Worm (Caenorhabditis elegans) whole organism, young adult: ENCODE data around the gene F56C3.9.

Experiments
- B0261.1 ChIP-seq: sonication (generic microtip); optimal IDR thresholded peaks from 2 replicates; lab custom pipeline; 2016; ENCODE audit warnings: mild to moderate bottlenecking, missing genetic modification characterization, moderate library complexity, missing compliant biosample characterization
- B0336.3 ChIP-seq: fragments of 200-800 bp; sonication (Bioruptor generic); IDR thresholded peaks from 2 replicates; pipeline ENCODE4 v1.3.6; 2022; ENCODE audit warnings: missing genetic modification characterization, missing compliant biosample characterization
- C06A6.2 ChIP-seq: fragments of 200-800 bp; sonication (Bioruptor generic); conservative IDR thresholded peaks from 2 replicates; pipeline ENCODE4 v1.3.6; 2022; ENCODE audit warnings: missing genetic modification characterization, missing compliant biosample characterization
- C17E4.6 ChIP-seq: fragments of 200-800 bp; sonication (Bioruptor generic); IDR thresholded peaks from 2 replicates; pipeline ENCODE4 v1.3.6; 2022; ENCODE audit warnings: missing genetic modification reagents, missing genetic modification characterization, missing compliant biosample characterization
- F10E7.11 ChIP-seq: sonication (generic microtip); optimal IDR thresholded peaks from 2 replicates; lab custom pipeline; 2017; ENCODE audit warnings: mild to moderate bottlenecking, missing genetic modification characterization, moderate library complexity, missing compliant biosample characterization
- F49E8.2 ChIP-seq: sonication (generic microtip); optimal IDR thresholded peaks from 3 replicates; lab custom pipeline; 2017; ENCODE audit warnings: missing genetic modification characterization, mild to moderate bottlenecking, missing compliant biosample characterization, antibody characterized with exemption, moderate library complexity; ENCODE audit not compliant: insufficient read depth
- F55B11.4 ChIP-seq: sonication (generic microtip); optimal IDR thresholded peaks from 2 replicates; lab custom pipeline; 2016; ENCODE audit warnings: missing compliant biosample characterization, missing genetic modification characterization, borderline replicate concordance; ENCODE audit not compliant: insufficient read depth
- F57A8.1 ChIP-seq: fragments of 200-800 bp; sonication (Bioruptor generic); optimal IDR thresholded peaks from 2 replicates; lab custom pipeline; 2018; ENCODE audit warnings: mild to moderate bottlenecking, missing genetic modification characterization, moderate library complexity, missing compliant biosample characterization
- K11D2.4 ChIP-seq: fragments of 200-800 bp; sonication (Bioruptor generic); IDR thresholded peaks from 2 replicates; pipeline ENCODE4 v1.3.6; 2022; ENCODE audit warnings: missing genetic modification reagents, missing genetic modification characterization, missing compliant biosample characterization
- T07F8.4 ChIP-seq: sonication (generic microtip); optimal IDR thresholded peaks from 2 replicates; lab custom pipeline; 2016; ENCODE audit warnings: mild to moderate bottlenecking, missing genetic modification characterization, moderate library complexity, missing compliant biosample characterization
- Y53G8AR.9 ChIP-seq: fragments of 200-800 bp; sonication (Bioruptor generic); conservative IDR thresholded peaks from 2 replicates; pipeline ENCODE4 v1.3.6; 2022; ENCODE audit warnings: missing genetic modification reagents, missing genetic modification characterization, missing compliant biosample characterization
- Y79H2A.3 ChIP-seq: fragments of 200-800 bp; sonication (Bioruptor generic); conservative IDR thresholded peaks from 2 replicates; pipeline ENCODE4 v1.3.6; 2022; ENCODE audit warnings: missing genetic modification reagents, missing genetic modification characterization, missing compliant biosample characterization
- akir-1 ChIP-seq: fragments of 200-800 bp; sonication (Bioruptor generic); optimal IDR thresholded peaks from 2 replicates; lab custom pipeline; 2018; ENCODE audit warnings: mild to moderate bottlenecking, missing genetic modification characterization, moderate library complexity, missing compliant biosample characterization
- atf-7 ChIP-seq: sonication (generic microtip); optimal IDR thresholded peaks from 2 replicates; lab custom pipeline; 2017; ENCODE audit warnings: mild to moderate bottlenecking, missing genetic modification characterization, missing compliant biosample characterization
- attf-5 ChIP-seq: fragments of 200-800 bp; sonication (Bioruptor generic); optimal IDR thresholded peaks from 2 replicates; lab custom pipeline; 2018; ENCODE audit warnings: mild to moderate bottlenecking, missing genetic modification characterization, missing compliant biosample characterization
- bed-1 ChIP-seq: fragments of 200-800 bp; sonication (Bioruptor generic); IDR thresholded peaks from 2 replicates; pipeline ENCODE4 v1.3.6; 2022; ENCODE audit warnings: missing genetic modification reagents, missing genetic modification characterization, missing compliant biosample characterization
- bed-2 ChIP-seq: fragments of 200-800 bp; sonication (Bioruptor generic); IDR thresholded peaks from 2 replicates; pipeline ENCODE4 v1.3.6; 2022; ENCODE audit warnings: missing genetic modification reagents, missing genetic modification characterization, missing compliant biosample characterization
- ccch-3 ChIP-seq: fragments of 200-800 bp; sonication (Bioruptor generic); optimal IDR thresholded peaks from 2 replicates; lab custom pipeline; 2018; ENCODE audit warnings: mild to moderate bottlenecking, missing genetic modification characterization, missing compliant biosample characterization
- cebp-1 ChIP-seq, 2 experiments: fragments of 200-800 bp in 1 of 2; sonication (Bioruptor generic) in 1 of 2; sonication (generic microtip) in 1 of 2; IDR thresholded peaks in 1 of 2; optimal IDR thresholded peaks in 1 of 2; 2 replicates each; pipeline versions ENCODE4 v1.3.6 to Lab custom; 2017 to 2022; ENCODE audit warnings: missing compliant biosample characterization in 2 of 2, missing genetic modification characterization in 2 of 2, mild to moderate bottlenecking in 1 of 2, missing genetic modification reagents in 1 of 2, moderate library complexity in 1 of 2
- ceh-27 ChIP-seq: fragments of 200-800 bp; sonication (Bioruptor generic); optimal IDR thresholded peaks from 2 replicates; lab custom pipeline; 2018; ENCODE audit warnings: mild to moderate bottlenecking, missing genetic modification characterization, moderate library complexity, missing compliant biosample characterization
- ceh-58 ChIP-seq: fragments of 200-800 bp; sonication (Bioruptor generic); IDR thresholded peaks from 2 replicates; pipeline ENCODE4 v1.3.6; 2022; ENCODE audit warnings: missing genetic modification characterization, missing compliant biosample characterization
- chd-7 ChIP-seq: sonication (generic microtip); optimal IDR thresholded peaks from 2 replicates; lab custom pipeline; 2016; ENCODE audit warnings: mild to moderate bottlenecking, missing genetic modification characterization, moderate library complexity, missing compliant biosample characterization
- dox-1 ChIP-seq: fragments of 200-800 bp; sonication (Bioruptor generic); IDR thresholded peaks from 2 replicates; pipeline ENCODE4 v1.3.6; 2022; ENCODE audit warnings: missing genetic modification reagents, missing genetic modification characterization, missing compliant biosample characterization
- egl-18 ChIP-seq: fragments of 200-800 bp; sonication (Bioruptor generic); IDR thresholded peaks from 2 replicates; pipeline ENCODE4 v1.3.6; 2022; ENCODE audit warnings: missing genetic modification reagents, missing genetic modification characterization, missing compliant biosample characterization
- ekl-4 ChIP-seq: fragments of 200-800 bp; sonication (Bioruptor generic); IDR thresholded peaks from 2 replicates; pipeline ENCODE4 v1.3.6; 2022; ENCODE audit warnings: missing genetic modification reagents, missing genetic modification characterization, missing compliant biosample characterization
- him-1 ChIP-seq: sonication (generic microtip); optimal IDR thresholded peaks from 2 replicates; lab custom pipeline; 2016; ENCODE audit warnings: missing genotype, missing genetic modification reagents, missing genetic modification characterization, missing compliant biosample characterization
- hrde-1 ChIP-seq: sonication (generic microtip); optimal IDR thresholded peaks from 2 replicates; lab custom pipeline; 2016; ENCODE audit warnings: missing genetic modification characterization, mild to moderate bottlenecking, missing compliant biosample characterization, moderate library complexity, missing genotype, missing genetic modification reagents, borderline replicate concordance
- lag-1 ChIP-seq: fragments of 200-800 bp; sonication (Bioruptor generic); IDR thresholded peaks from 2 replicates; pipeline ENCODE4 v1.3.6; 2022; ENCODE audit warnings: missing genetic modification reagents, missing genetic modification characterization, missing compliant biosample characterization
- lin-26 ChIP-seq: fragments of 200-800 bp; sonication (Bioruptor generic); IDR thresholded peaks from 2 replicates; pipeline ENCODE4 v1.3.6; 2022; ENCODE audit warnings: missing genetic modification reagents, missing genetic modification characterization, missing compliant biosample characterization
- lin-40 ChIP-seq: sonication (generic microtip); optimal IDR thresholded peaks from 2 replicates; lab custom pipeline; 2016; ENCODE audit warnings: missing genetic modification characterization, mild to moderate bottlenecking, missing compliant biosample characterization, missing genotype, missing genetic modification reagents
- lir-1 ChIP-seq: fragments of 200-800 bp; sonication (Bioruptor generic); conservative IDR thresholded peaks from 2 replicates; pipeline ENCODE4 v1.3.6; 2022; ENCODE audit warnings: missing genetic modification reagents, missing genetic modification characterization, missing compliant biosample characterization
- lsl-1 ChIP-seq: fragments of 200-800 bp; sonication (Bioruptor generic); optimal IDR thresholded peaks from 2 replicates; lab custom pipeline; 2018; ENCODE audit warnings: mild to moderate bottlenecking, missing genetic modification characterization, moderate library complexity, missing compliant biosample characterization
- madf-8 ChIP-seq: fragments of 200-800 bp; sonication (Bioruptor generic); conservative IDR thresholded peaks from 2 replicates; pipeline ENCODE4 v1.3.6; 2022; ENCODE audit warnings: missing genetic modification reagents, missing genetic modification characterization, missing compliant biosample characterization
- mel-28 ChIP-seq: sonication (generic microtip); optimal IDR thresholded peaks from 2 replicates; lab custom pipeline; 2016; ENCODE audit warnings: borderline replicate concordance, mild to moderate bottlenecking, missing genetic modification characterization, missing compliant biosample characterization
- mes-4 ChIP-seq: sonication (generic microtip); optimal IDR thresholded peaks from 2 replicates; lab custom pipeline; 2016; ENCODE audit warnings: missing genotype, missing genetic modification characterization, missing compliant biosample characterization
- nfya-1 ChIP-seq: sonication (generic microtip); optimal IDR thresholded peaks from 2 replicates; lab custom pipeline; 2017; ENCODE audit warnings: antibody characterized with exemption, missing compliant biosample characterization, missing genetic modification characterization, borderline replicate concordance; ENCODE audit not compliant: insufficient read depth
- nfya-2 ChIP-seq: fragments of 200-800 bp; sonication (Bioruptor generic); IDR thresholded peaks from 2 replicates; pipeline ENCODE4 v1.3.6; 2022; ENCODE audit warnings: missing genetic modification reagents, missing genetic modification characterization, missing compliant biosample characterization
- nhr-27 ChIP-seq: fragments of 200-800 bp; sonication (Bioruptor generic); optimal IDR thresholded peaks from 2 replicates; lab custom pipeline; 2018; ENCODE audit warnings: mild to moderate bottlenecking, missing genetic modification characterization, moderate library complexity, missing compliant biosample characterization
- rpc-1 ChIP-seq, 2 experiments: fragments of 150-350 bp in 1 of 2; sonication (generic microtip) in 1 of 2; optimal IDR thresholded peaks; 2 replicates each; lab custom pipeline; 2014 to 2018; ENCODE audit warnings: missing biosample characterization in 1 of 2, missing genetic modification characterization in 1 of 2, missing genetic modification reagents in 1 of 2, missing genotype in 1 of 2
- sdz-38 ChIP-seq: sonication (generic microtip); optimal IDR thresholded peaks from 2 replicates; lab custom pipeline; 2016; ENCODE audit warnings: missing genotype, missing genetic modification characterization, missing compliant biosample characterization
- sea-2 ChIP-seq: fragments of 200-800 bp; sonication (Bioruptor generic); IDR thresholded peaks from 2 replicates; pipeline ENCODE4 v1.3.6; 2022; ENCODE audit warnings: missing genetic modification characterization, missing compliant biosample characterization
- snpc-3.4 ChIP-seq: sonication (generic microtip); optimal IDR thresholded peaks from 2 replicates; lab custom pipeline; 2017; ENCODE audit warnings: missing genetic modification characterization, mild to moderate bottlenecking, missing compliant biosample characterization, antibody characterized with exemption, moderate library complexity, missing genotype, missing genetic modification reagents
- xnd-1 ChIP-seq: sonication (generic microtip); optimal IDR thresholded peaks from 2 replicates; lab custom pipeline; 2016; ENCODE audit warnings: missing genotype, missing genetic modification reagents, missing genetic modification characterization, missing compliant biosample characterization
- zfh-2 ChIP-seq: fragments of 200-800 bp; sonication (Bioruptor generic); conservative IDR thresholded peaks from 2 replicates; pipeline ENCODE4 v1.3.6; 2022; ENCODE audit warnings: missing genetic modification reagents, missing genetic modification characterization, missing compliant biosample characterization
- ztf-26 ChIP-seq: sonication (generic microtip); optimal IDR thresholded peaks from 2 replicates; lab custom pipeline; 2017; ENCODE audit warnings: missing genetic modification characterization, missing compliant biosample characterization
- ztf-3 ChIP-seq: fragments of 200-800 bp; sonication (Bioruptor generic); optimal IDR thresholded peaks from 2 replicates; lab custom pipeline; 2018; ENCODE audit warnings: mild to moderate bottlenecking, missing genetic modification characterization, missing compliant biosample characterization
- ztf-6 ChIP-seq: fragments of 200-800 bp; sonication (Bioruptor generic); IDR thresholded peaks from 2 replicates; pipeline ENCODE4 v1.3.6; 2022; ENCODE audit warnings: missing genetic modification reagents, missing genetic modification characterization, missing compliant biosample characterization

F56C3.9 gene

DNA sequence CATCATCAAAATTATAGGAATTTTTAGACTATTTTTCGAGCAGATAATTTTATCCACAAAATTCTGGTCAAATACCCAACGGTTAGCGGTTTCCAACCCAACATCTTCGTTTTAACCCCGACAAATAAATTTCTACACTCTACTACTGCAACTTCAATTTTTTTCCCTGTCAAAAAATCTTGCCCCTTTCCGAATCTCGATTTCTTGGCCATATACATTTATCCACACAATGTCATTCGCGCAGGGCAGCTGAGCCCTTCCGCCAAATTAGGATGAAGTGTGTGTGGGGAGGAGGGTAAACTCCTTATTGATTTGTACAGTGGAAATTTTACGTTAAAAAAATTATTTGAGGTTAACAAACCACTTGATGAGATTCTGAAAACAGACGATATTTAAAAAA, 49.0 kb downstream of the F56C3.9 start (continued):
- TF ChIP-seq zfh-2 (GFP tag; lab: Robert Waterston, UW) (no peak), chd-7 (no peak), nfya-2 (GFP tag; lab: Robert Waterston, UW) (no peak), ztf-26 (tag; lab: Kevin White, UChicago) (peak; percentile 98), mes-4 (no peak), lir-1 (GFP tag; lab: Robert Waterston, UW) (peak; percentile 87), madf-8 (GFP tag; lab: Robert Waterston, UW) (no peak), ccch-3 (GFP tag; lab: Kevin White, UChicago) (peak; percentile 58), C17E4.6 (GFP tag; lab: Robert Waterston, UW) (peak; percentile 84), ceh-58 (GFP tag; lab: Robert Waterston, UW) (no peak), nfya-1 (tag; lab: Kevin White, UChicago) (no peak), egl-18 (GFP tag; lab: Robert Waterston, UW) (peak; percentile 87), ekl-4 (peak; percentile 82), attf-5 (GFP tag; lab: Kevin White, UChicago) (no peak), B0336.3 (GFP tag; lab: Robert Waterston, UW) (peak; percentile 98), akir-1 (GFP tag; lab: Kevin White, UChicago) (peak; percentile 86), xnd-1 (tag; lab: Kevin White, UChicago) (no peak), sdz-38 (tag; lab: Kevin White, UChicago) (peak; percentile 36), F49E8.2 (tag; lab: Kevin White, UChicago) (no peak), bed-1 (0 out of 2 replicates have a peak, but pooled peaks have one; percentile 81), ztf-6 (GFP tag; lab: Robert Waterston, UW) (no peak), F57A8.1 (GFP tag; lab: Kevin White, UChicago) (peak; percentile 84), him-1 (tag; lab: Kevin White, UChicago) (no peak), ceh-27 (peak; percentile 98), atf-7 (tag; lab: Kevin White, UChicago) (peak; percentile 94), snpc-3.4 (tag; lab: Kevin White, UChicago) (peak; percentile 44), ztf-3 (GFP tag; lab: Kevin White, UChicago) (peak; percentile 87), dox-1 (GFP tag; lab: Robert Waterston, UW) (peak; percentile 98), lin-40 (tag; lab: Kevin White, UChicago) (peak; percentile 99), bed-2 (peak; percentile 32; the same call in 1 of the 2 replicates), Y53G8AR.9 (GFP tag; lab: Robert Waterston, UW) (peak; percentile 93), B0261.1 (tag; lab: Kevin White, UChicago) (peak; percentile 53), T07F8.4 (tag; lab: Kevin White, UChicago) (peak; percentile 84), rpc-1 (optimal IDR thresholded peaks at IDR 0.05; lab: Kevin White, UChicago) (no peak), rpc-1 (tag; optimal IDR thresholded peaks at IDR 0.05; lab: Kevin White, UChicago) (no peak), mel-28 (tag; lab: Kevin White, UChicago) (peak; percentile 68), nhr-27 (tag; lab: Kevin White, UChicago) (peak; percentile 38), Y79H2A.3 (GFP tag; lab: Robert Waterston, UW) (no peak), hrde-1 (tag; lab: Kevin White, UChicago) (peak; percentile 53), lsl-1 (GFP tag; lab: Kevin White, UChicago) (no peak), lag-1 (GFP tag; lab: Robert Waterston, UW) (0 out of 2 replicates have a peak, but pooled peaks have one; percentile 29), lin-26 (GFP tag; lab: Robert Waterston, UW) (no peak; the same call in 1 of the 2 replicates), cebp-1 (GFP tag; IDR thresholded peaks at IDR 0.05; lab: Robert Waterston, UW) (peak; percentile 64), cebp-1 (tag; optimal IDR thresholded peaks at IDR 0.05; lab: Kevin White, UChicago) (peak; percentile 95), K11D2.4 (GFP tag; lab: Robert Waterston, UW) (peak; percentile 98), sea-2 (no peak), F10E7.11 (tag; lab: Kevin White, UChicago) (peak; percentile 87), F55B11.4 (no peak), C06A6.2 (peak; percentile 92)
